Worm (Caenorhabditis elegans): ENCODE results near the gene Y57G11B.6.

Gene Y57G11B.6

ce11 chrIV:14506995-14507394, 47.7 kb downstream of the Y57G11B.6 start (continued):
- TF ChIP-seq ctbp-1 (GFP tag; IDR thresholded peaks at IDR 0.05) = no peak

ce11 chrIV:14506042-14506441, 48.6 kb downstream of the Y57G11B.6 start:
- TF ChIP-seq unc-39 (tag; optimal IDR thresholded peaks at IDR 0.05) (no peak), snpc-1.2 (GFP tag; IDR thresholded peaks at IDR 0.05) (peak; percentile 55; the same call in 1 of the 2 replicates), daf-16 (GFP tag; optimal IDR thresholded peaks at IDR 0.05) (peak in 1 of 2 experiments; percentile 40), daf-16 (tag; optimal IDR thresholded peaks at IDR 0.05) (no peak)

- TF ChIP-seq lsy-2 (tag; optimal IDR thresholded peaks at IDR 0.05) = no peak
- no peak for TF ChIP-seq Y105C5A.15 (GFP tag; IDR thresholded peaks at IDR 0.05)
- TF ChIP-seq F37D6.2 (tag; optimal IDR thresholded peaks at IDR 0.05) = no peak
- no peak for TF ChIP-seq ztf-11 (tag; optimal IDR thresholded peaks at IDR 0.05)
- TF ChIP-seq snpc-4 (tag; optimal IDR thresholded peaks at IDR 0.05) = no peak
- TF ChIP-seq mep-1 (tag; optimal IDR thresholded peaks at IDR 0.05) = no peak
- TF ChIP-seq ZK337.2 (GFP tag; IDR thresholded peaks at IDR 0.05) = no peak
- TF ChIP-seq fos-1 (tag; optimal IDR thresholded peaks at IDR 0.05) = no peak
These were observed 49.6 kb downstream of the Y57G11B.6 start, which contains the start of gene tag-273 for ce11 chrIV:14505066-14505465. Gene tag-273 (minus strand): TSS chrIV:14505166.

Data from whole organism, L4 larva.